Comparison of ENCODE assay signal across 1 fruit fly cellular context in genomic region chr3L:15161549-15161948, dm6.
TF ChIP-seq lines count a peak whose summit lies in the region.

CG6878 (plus strand) TSS chr3L:15161817.

TF ChIP-seq in whole organism, embryonic, 481 proteins besides CTCF, POLR2A, EP300 and RAD21 (continued from another document and continues in another):
- TF ChIP-seq CG3847 (GFP tag; IDR thresholded peaks at IDR 0.05; lab: Robert Waterston, UW) = peak; percentile 49; the same call in 1 of the 2 replicates
- TF ChIP-seq CG15696 (tag; optimal IDR thresholded peaks at IDR 0.05; lab: Kevin White, UChicago) = peak; percentile 13
- peak; percentile 42 for TF ChIP-seq CG2116 (GFP tag; optimal IDR thresholded peaks at IDR 0.05; lab: Kevin White, UChicago)
- TF ChIP-seq ham (GFP tag; IDR thresholded peaks at IDR 0.05; lab: Robert Waterston, UW) = no peak
- no peak for TF ChIP-seq Awh (GFP tag; IDR thresholded peaks at IDR 0.05; lab: Robert Waterston, UW)
- 0 out of 2 replicates have a peak, but pooled peaks have one; percentile 8 for TF ChIP-seq Xrp1 (GFP tag; IDR thresholded peaks at IDR 0.05; lab: Robert Waterston, UW)
- no peak; the same call in 1 of the 2 replicates for TF ChIP-seq sisA (GFP tag; IDR thresholded peaks at IDR 0.05; lab: Robert Waterston, UW)
- TF ChIP-seq CG34376 (GFP tag; optimal IDR thresholded peaks at IDR 0.05; lab: Kevin White, UChicago) = peak; percentile 6
- TF ChIP-seq gfzf (GFP tag; optimal IDR thresholded peaks at IDR 0.05; lab: Kevin White, UChicago) = peak; percentile 6
- no peak for TF ChIP-seq CG6765 (GFP tag; optimal IDR thresholded peaks at IDR 0.05; lab: Kevin White, UChicago)
- TF ChIP-seq mam (GFP tag; optimal IDR thresholded peaks at IDR 0.05; lab: Kevin White, UChicago) = no peak
- no peak for TF ChIP-seq CG32767 (GFP tag; IDR thresholded peaks at IDR 0.05; lab: Robert Waterston, UW)
- peak; percentile 70 for TF ChIP-seq CG12155 (GFP tag; optimal IDR thresholded peaks at IDR 0.05; lab: Kevin White, UChicago)
- TF ChIP-seq CG8089 (GFP tag; optimal IDR thresholded peaks at IDR 0.05; lab: Kevin White, UChicago) = no peak
- TF ChIP-seq BEAF-32 (GFP tag; optimal IDR thresholded peaks at IDR 0.05; lab: Kevin White, UChicago) = peak; percentile 43
- TF ChIP-seq kni (GFP tag; optimal IDR thresholded peaks at IDR 0.05; lab: Kevin White, UChicago) = no peak
- TF ChIP-seq tin (GFP tag; optimal IDR thresholded peaks at IDR 0.05; lab: Kevin White, UChicago) = no peak
- TF ChIP-seq tgo (GFP tag; IDR thresholded peaks at IDR 0.05; lab: Robert Waterston, UW) = no peak
- TF ChIP-seq disco-r (GFP tag; optimal IDR thresholded peaks at IDR 0.05; lab: Kevin White, UChicago) = no peak
- TF ChIP-seq CG6654 (GFP tag; optimal IDR thresholded peaks at IDR 0.05; lab: Kevin White, UChicago) = no peak
- TF ChIP-seq eyg (GFP tag; optimal IDR thresholded peaks at IDR 0.05; lab: Kevin White, UChicago) = no peak
- TF ChIP-seq Mad (GFP tag; optimal IDR thresholded peaks at IDR 0.05; lab: Kevin White, UChicago) = no peak
- peak; percentile 8 for TF ChIP-seq bcd (GFP tag; optimal IDR thresholded peaks at IDR 0.05; lab: Kevin White, UChicago)
- no peak for TF ChIP-seq Ptx1 (GFP tag; IDR thresholded peaks at IDR 0.05; lab: Robert Waterston, UW)
- TF ChIP-seq Drgx (GFP tag; IDR thresholded peaks at IDR 0.05; lab: Robert Waterston, UW) = no peak
- TF ChIP-seq B-H2 (GFP tag; optimal IDR thresholded peaks at IDR 0.05; lab: Kevin White, UChicago) = peak; percentile 52
- TF ChIP-seq Abd-B (GFP tag; optimal IDR thresholded peaks at IDR 0.05; lab: Kevin White, UChicago) = no peak
- TF ChIP-seq insv (GFP tag; optimal IDR thresholded peaks at IDR 0.05; lab: Kevin White, UChicago) = peak in 1 of 2 experiments; percentile 31
- peak; percentile 20 for TF ChIP-seq CG30403 (GFP tag; optimal IDR thresholded peaks at IDR 0.05; lab: Kevin White, UChicago)
- peak; percentile 42; the same call in 1 of the 2 replicates for TF ChIP-seq onecut (GFP tag; IDR thresholded peaks at IDR 0.05; lab: Robert Waterston, UW)
- TF ChIP-seq Hr51 (GFP tag; optimal IDR thresholded peaks at IDR 0.05; lab: Kevin White, UChicago) = peak in 1 of 2 experiments; percentile 29
- peak; percentile 36 for TF ChIP-seq CG10431 (GFP tag; optimal IDR thresholded peaks at IDR 0.05; lab: Kevin White, UChicago)
- TF ChIP-seq CG2129 (GFP tag; IDR thresholded peaks at IDR 0.05; lab: Robert Waterston, UW; ENCODE audit: partially characterized antibody) = no peak
- TF ChIP-seq Fer1 (GFP tag; optimal IDR thresholded peaks at IDR 0.05; lab: Kevin White, UChicago) = peak; percentile 44
- peak; percentile 46; the same call in 1 of the 2 replicates for TF ChIP-seq CG13287 (GFP tag; IDR thresholded peaks at IDR 0.05; lab: Robert Waterston, UW; ENCODE audit: partially characterized antibody)
- TF ChIP-seq bab2 (GFP tag; optimal IDR thresholded peaks at IDR 0.05; lab: Kevin White, UChicago) = no peak
- TF ChIP-seq Max (GFP tag; optimal IDR thresholded peaks at IDR 0.05; lab: Kevin White, UChicago) = peak; percentile 3
- no peak for TF ChIP-seq corto (GFP tag; optimal IDR thresholded peaks at IDR 0.05; lab: Kevin White, UChicago)
- peak; percentile 68 for TF ChIP-seq CG17912 (GFP tag; optimal IDR thresholded peaks at IDR 0.05; lab: Kevin White, UChicago)
- TF ChIP-seq zen (tag; optimal IDR thresholded peaks at IDR 0.05; lab: Kevin White, UChicago) = peak; percentile 4
- peak; percentile 30 for TF ChIP-seq CG6813 (GFP tag; optimal IDR thresholded peaks at IDR 0.05; lab: Kevin White, UChicago)
- TF ChIP-seq gcm (GFP tag; optimal IDR thresholded peaks at IDR 0.05; lab: Kevin White, UChicago) = no peak
- TF ChIP-seq CG32772 (GFP tag; IDR thresholded peaks at IDR 0.05; lab: Robert Waterston, UW) = no peak
- peak; percentile 47 for TF ChIP-seq CoRest (tag; optimal IDR thresholded peaks at IDR 0.05; lab: Kevin White, UChicago)
- peak; percentile 38 for TF ChIP-seq grau (tag; optimal IDR thresholded peaks at IDR 0.05; lab: Kevin White, UChicago)
- TF ChIP-seq CG17802 (tag; optimal IDR thresholded peaks at IDR 0.05; lab: Kevin White, UChicago) = no peak
- TF ChIP-seq CG4617 (GFP tag; optimal IDR thresholded peaks at IDR 0.05; lab: Kevin White, UChicago; ENCODE audit: borderline replicate concordance) = peak; percentile 67
- TF ChIP-seq ato (GFP tag; IDR thresholded peaks at IDR 0.05; lab: Robert Waterston, UW; ENCODE audit: partially characterized antibody) = peak; percentile 28; the same call in 1 of the 2 replicates
- TF ChIP-seq CG3407 (GFP tag; optimal IDR thresholded peaks at IDR 0.05; lab: Kevin White, UChicago) = peak; percentile 4
- TF ChIP-seq H2.0 (GFP tag; IDR thresholded peaks at IDR 0.05; lab: Robert Waterston, UW) = no peak
- no peak for TF ChIP-seq Elba2 (GFP tag; optimal IDR thresholded peaks at IDR 0.05; lab: Kevin White, UChicago)
- TF ChIP-seq da (GFP tag; optimal IDR thresholded peaks at IDR 0.05; lab: Kevin White, UChicago) = no peak
- no peak for TF ChIP-seq ems (GFP tag; optimal IDR thresholded peaks at IDR 0.05; lab: Kevin White, UChicago)
- TF ChIP-seq CG1233 (GFP tag; optimal IDR thresholded peaks at IDR 0.05; lab: Kevin White, UChicago) = no peak
- no peak for TF ChIP-seq Asciz (GFP tag; optimal IDR thresholded peaks at IDR 0.05; lab: Kevin White, UChicago)
- TF ChIP-seq E2f2 (GFP tag; IDR thresholded peaks at IDR 0.05; lab: Robert Waterston, UW) = peak; percentile 97
- TF ChIP-seq Myb (GFP tag; optimal IDR thresholded peaks at IDR 0.05; lab: Kevin White, UChicago) = no peak
- no peak for TF ChIP-seq chif (GFP tag; optimal IDR thresholded peaks at IDR 0.05; lab: Kevin White, UChicago)
- no peak for TF ChIP-seq Oaz (GFP tag; IDR thresholded peaks at IDR 0.05; lab: Robert Waterston, UW)
- peak in 1 of 2 experiments; percentile 11 for TF ChIP-seq bsh (GFP tag; optimal IDR thresholded peaks at IDR 0.05; lab: Kevin White, UChicago)
- no peak for TF ChIP-seq Atf-2 (GFP tag; optimal IDR thresholded peaks at IDR 0.05; lab: Kevin White, UChicago)
- peak; percentile 79 for TF ChIP-seq MESR4 (GFP tag; optimal IDR thresholded peaks at IDR 0.05; lab: Kevin White, UChicago)
- TF ChIP-seq grn (GFP tag; optimal IDR thresholded peaks at IDR 0.05; lab: Kevin White, UChicago) = no peak
- no peak for TF ChIP-seq Optix (GFP tag; IDR thresholded peaks at IDR 0.05; lab: Robert Waterston, UW)
- no peak for TF ChIP-seq CG7556 (GFP tag; optimal IDR thresholded peaks at IDR 0.05; lab: Kevin White, UChicago)
- no peak for TF ChIP-seq CG11696 (GFP tag; IDR thresholded peaks at IDR 0.05; lab: Robert Waterston, UW)
- TF ChIP-seq row (GFP tag; IDR thresholded peaks at IDR 0.05; lab: Robert Waterston, UW) = peak; percentile 34; the same call in 1 of the 3 replicates
- peak; percentile 11 for TF ChIP-seq CG33213 (GFP tag; optimal IDR thresholded peaks at IDR 0.05; lab: Kevin White, UChicago)
- TF ChIP-seq CG9817 (tag; optimal IDR thresholded peaks at IDR 0.05; lab: Kevin White, UChicago) = peak; percentile 29
- TF ChIP-seq PHDP (tag; optimal IDR thresholded peaks at IDR 0.05; lab: Kevin White, UChicago) = peak; percentile 42
- TF ChIP-seq Sry-β (GFP tag; optimal IDR thresholded peaks at IDR 0.05; lab: Kevin White, UChicago) = no peak
- TF ChIP-seq CG18619 (GFP tag; optimal IDR thresholded peaks at IDR 0.05; lab: Kevin White, UChicago) = no peak
- TF ChIP-seq CG15514 (GFP tag; optimal IDR thresholded peaks at IDR 0.05; lab: Kevin White, UChicago) = peak; percentile 67
- no peak for TF ChIP-seq CG9609 (GFP tag; optimal IDR thresholded peaks at IDR 0.05; lab: Kevin White, UChicago)
- no peak for TF ChIP-seq CG15269 (tag; optimal IDR thresholded peaks at IDR 0.05; lab: Kevin White, UChicago)
- TF ChIP-seq trem (tag; optimal IDR thresholded peaks at IDR 0.05; lab: Kevin White, UChicago) = peak; percentile 74
- TF ChIP-seq slbo (GFP tag; IDR thresholded peaks at IDR 0.05; lab: Robert Waterston, UW) = peak; percentile 14; the same call in 1 of the 2 replicates
- peak; percentile 47 for TF ChIP-seq phol (tag; optimal IDR thresholded peaks at IDR 0.05; lab: Kevin White, UChicago)
- peak; percentile 24 for TF ChIP-seq gem (tag; optimal IDR thresholded peaks at IDR 0.05; lab: Kevin White, UChicago)
- no peak for TF ChIP-seq fd96Cb (tag; optimal IDR thresholded peaks at IDR 0.05; lab: Kevin White, UChicago)
- TF ChIP-seq danr (GFP tag; IDR thresholded peaks at IDR 0.05; lab: Robert Waterston, UW) = no peak
- TF ChIP-seq Hsf (GFP tag; optimal IDR thresholded peaks at IDR 0.05; lab: Kevin White, UChicago) = peak; percentile 2
- TF ChIP-seq HLHmδ (GFP tag; optimal IDR thresholded peaks at IDR 0.05; lab: Kevin White, UChicago) = no peak
- TF ChIP-seq Stat92E (GFP tag; optimal IDR thresholded peaks at IDR 0.05; lab: Kevin White, UChicago) = peak in 1 of 3 experiments; percentile 18
- TF ChIP-seq slp2 (GFP tag; optimal IDR thresholded peaks at IDR 0.05; lab: Kevin White, UChicago) = no peak
- peak; percentile 40; the same call in 1 of the 2 replicates for TF ChIP-seq CG32532 (GFP tag; IDR thresholded peaks at IDR 0.05; lab: Robert Waterston, UW)
- TF ChIP-seq bbx (GFP tag; IDR thresholded peaks at IDR 0.05; lab: Robert Waterston, UW; ENCODE audit: partially characterized antibody) = peak; percentile 66; the same call in 1 of the 2 replicates
- peak; percentile 55 for TF ChIP-seq D19A (tag; optimal IDR thresholded peaks at IDR 0.05; lab: Kevin White, UChicago)
- no peak for TF ChIP-seq prd (optimal IDR thresholded peaks at IDR 0.05; lab: Kevin White, UChicago)
- TF ChIP-seq prd (GFP tag; IDR thresholded peaks at IDR 0.05; lab: Robert Waterston, UW) = no peak
- TF ChIP-seq MBD-R2 (GFP tag; IDR thresholded peaks at IDR 0.05; lab: Robert Waterston, UW) = peak; percentile 94
- TF ChIP-seq CG6791 (GFP tag; IDR thresholded peaks at IDR 0.05; lab: Robert Waterston, UW; ENCODE audit: partially characterized antibody) = no peak
- no peak for TF ChIP-seq Sox100B (GFP tag; optimal IDR thresholded peaks at IDR 0.05; lab: Kevin White, UChicago)
- no peak for TF ChIP-seq CG3163 (GFP tag; optimal IDR thresholded peaks at IDR 0.05; lab: Kevin White, UChicago)
- no peak for TF ChIP-seq HHEX (GFP tag; optimal IDR thresholded peaks at IDR 0.05; lab: Kevin White, UChicago)
- no peak for TF ChIP-seq CG12104 (GFP tag; optimal IDR thresholded peaks at IDR 0.05; lab: Kevin White, UChicago)
- TF ChIP-seq CG13894 (tag; optimal IDR thresholded peaks at IDR 0.05; lab: Kevin White, UChicago) = no peak
- no peak for TF ChIP-seq CG3995 (GFP tag; optimal IDR thresholded peaks at IDR 0.05; lab: Kevin White, UChicago)
- TF ChIP-seq CG12391 (tag; optimal IDR thresholded peaks at IDR 0.05; lab: Kevin White, UChicago) = peak; percentile 29
- no peak for TF ChIP-seq CG2202 (tag; optimal IDR thresholded peaks at IDR 0.05; lab: Kevin White, UChicago)
- TF ChIP-seq CG8290 (GFP tag; optimal IDR thresholded peaks at IDR 0.05; lab: Kevin White, UChicago) = no peak
- TF ChIP-seq CG8290 (tag; optimal IDR thresholded peaks at IDR 0.05; lab: Kevin White, UChicago) = no peak
- peak; percentile 8 for TF ChIP-seq CG10979 (tag; optimal IDR thresholded peaks at IDR 0.05; lab: Kevin White, UChicago)
- no peak for TF ChIP-seq ATbp (GFP tag; optimal IDR thresholded peaks at IDR 0.05; lab: Kevin White, UChicago)
- TF ChIP-seq ind (GFP tag; optimal IDR thresholded peaks at IDR 0.05; lab: Kevin White, UChicago) = no peak
- TF ChIP-seq Scr (GFP tag; IDR thresholded peaks at IDR 0.05; lab: Robert Waterston, UW; ENCODE audit: partially characterized antibody) = 0 out of 2 replicates have a peak, but pooled peaks have one; percentile 23
- no peak for TF ChIP-seq nerfin-1 (tag; optimal IDR thresholded peaks at IDR 0.05; lab: Kevin White, UChicago)
- peak; percentile 28 for TF ChIP-seq lilli (GFP tag; optimal IDR thresholded peaks at IDR 0.05; lab: Kevin White, UChicago)
- peak; percentile 38 for TF ChIP-seq CG17829 (tag; optimal IDR thresholded peaks at IDR 0.05; lab: Kevin White, UChicago)
- no peak for TF ChIP-seq CG16779 (GFP tag; IDR thresholded peaks at IDR 0.05; lab: Robert Waterston, UW)
- TF ChIP-seq zfh2 (GFP tag; optimal IDR thresholded peaks at IDR 0.05; lab: Kevin White, UChicago) = no peak
- peak; percentile 56 for TF ChIP-seq Bgb (GFP tag; IDR thresholded peaks at IDR 0.05; lab: Robert Waterston, UW; ENCODE audit: partially characterized antibody)
- no peak for TF ChIP-seq CG13775 (GFP tag; optimal IDR thresholded peaks at IDR 0.05; lab: Kevin White, UChicago)
- TF ChIP-seq vvl (GFP tag; IDR thresholded peaks at IDR 0.05; lab: Robert Waterston, UW) = peak; percentile 45
- TF ChIP-seq CG14014 (GFP tag; IDR thresholded peaks at IDR 0.05; lab: Robert Waterston, UW) = peak; percentile 24; the same call in 1 of the 2 replicates
- no peak for TF ChIP-seq CG12236 (GFP tag; optimal IDR thresholded peaks at IDR 0.05; lab: Kevin White, UChicago)
- peak; percentile 33 for TF ChIP-seq CG9797 (GFP tag; optimal IDR thresholded peaks at IDR 0.05; lab: Kevin White, UChicago)
- no peak for TF ChIP-seq cato (GFP tag; optimal IDR thresholded peaks at IDR 0.05; lab: Kevin White, UChicago; ENCODE audit: borderline replicate concordance)
- TF ChIP-seq CG34224 (GFP tag; IDR thresholded peaks at IDR 0.05; lab: Robert Waterston, UW; ENCODE audit: partially characterized antibody) = 0 out of 3 replicates have a peak, but pooled peaks have one; percentile 29
- TF ChIP-seq hkb (optimal IDR thresholded peaks at IDR 0.05; lab: Kevin White, UChicago) = no peak
- TF ChIP-seq hkb (GFP tag; IDR thresholded peaks at IDR 0.05; lab: Robert Waterston, UW) = no peak
- TF ChIP-seq CG17186 (GFP tag; optimal IDR thresholded peaks at IDR 0.05; lab: Kevin White, UChicago) = peak; percentile 32
- TF ChIP-seq org-1 (GFP tag; optimal IDR thresholded peaks at IDR 0.05; lab: Kevin White, UChicago) = no peak
- TF ChIP-seq Dref (GFP tag; IDR thresholded peaks at IDR 0.05; lab: Robert Waterston, UW) = 0 out of 2 replicates have a peak, but pooled peaks have one; percentile 32
- TF ChIP-seq maf-S (GFP tag; optimal IDR thresholded peaks at IDR 0.05; lab: Kevin White, UChicago) = no peak
- TF ChIP-seq Rfx (GFP tag; IDR thresholded peaks at IDR 0.05; lab: Robert Waterston, UW) = peak; percentile 61
- peak; percentile 84 for TF ChIP-seq Med (GFP tag; lab: Kevin White, UChicago)
- peak; percentile 8 for TF ChIP-seq CHES-1-like (GFP tag; optimal IDR thresholded peaks at IDR 0.05; lab: Kevin White, UChicago)
- no peak for TF ChIP-seq Gsc (GFP tag; IDR thresholded peaks at IDR 0.05; lab: Robert Waterston, UW)
- TF ChIP-seq CG17328 (GFP tag; IDR thresholded peaks at IDR 0.05; lab: Robert Waterston, UW) = no peak
- TF ChIP-seq CG1832 (GFP tag; optimal IDR thresholded peaks at IDR 0.05; lab: Kevin White, UChicago) = no peak
- no peak for TF ChIP-seq CG16863 (GFP tag; optimal IDR thresholded peaks at IDR 0.05; lab: Kevin White, UChicago)
